Fruit fly (Drosophila melanogaster): ENCODE data around the gene mxt.

dm6 chr2L:4850356-4850755 is 3.3 kb upstream of the mxt start, which contains the start of the genes mRpS2 and Mon1:
- no peak for TF ChIP-seq CG8478 (optimal IDR thresholded peaks at IDR 0.05)
- TF ChIP-seq CTCF (optimal IDR thresholded peaks at IDR 0.05) = no peak

Data from S2 (cell line).